Worm (Caenorhabditis elegans): ENCODE measurements around the gene sra-4.

Gene sra-4

ce11 chrII:9566045-9566444, 23.4 kb upstream of the sra-4 start:
- TF ChIP-seq tab-1 (GFP tag; IDR thresholded peaks at IDR 0.05) (peak; percentile 97), ref-1 (GFP tag; conservative IDR thresholded peaks at IDR 0.05) (peak; percentile 93), cog-1 (tag; optimal IDR thresholded peaks at IDR 0.05) (peak; percentile 61), T22C8.4 (GFP tag; IDR thresholded peaks at IDR 0.05) (peak; percentile 89), ztf-23 (GFP tag; IDR thresholded peaks at IDR 0.05) (peak; percentile 92), ztf-29 (GFP tag; IDR thresholded peaks at IDR 0.05) (peak; percentile 83), med-1 (GFP tag; optimal IDR thresholded peaks at IDR 0.05; ENCODE audit: insufficient read depth) (peak; percentile 47), klf-2 (GFP tag; conservative IDR thresholded peaks at IDR 0.05) (peak; percentile 83), flt-1 (GFP tag; IDR thresholded peaks at IDR 0.05) (peak; percentile 97)

ce11 chrII:9560895-9561294, 18.2 kb upstream of the sra-4 start:
- TF ChIP-seq flt-1 (GFP tag; IDR thresholded peaks at IDR 0.05) (no peak), ztf-23 (GFP tag; IDR thresholded peaks at IDR 0.05) (no peak), klf-2 (GFP tag; conservative IDR thresholded peaks at IDR 0.05) (no peak), ztf-29 (GFP tag; IDR thresholded peaks at IDR 0.05) (no peak), cog-1 (tag; optimal IDR thresholded peaks at IDR 0.05) (no peak), ref-1 (GFP tag; conservative IDR thresholded peaks at IDR 0.05) (no peak), med-1 (GFP tag; optimal IDR thresholded peaks at IDR 0.05; ENCODE audit: insufficient read depth) (no peak)

- TF ChIP-seq tab-1 (GFP tag; IDR thresholded peaks at IDR 0.05), result no peak
- TF ChIP-seq flt-1 (GFP tag; IDR thresholded peaks at IDR 0.05), result no peak
- TF ChIP-seq cog-1 (tag; optimal IDR thresholded peaks at IDR 0.05), result no peak
- TF ChIP-seq med-1 (GFP tag; optimal IDR thresholded peaks at IDR 0.05; ENCODE audit: insufficient read depth), result no peak
- no peak for TF ChIP-seq ztf-29 (GFP tag; IDR thresholded peaks at IDR 0.05)
- TF ChIP-seq ref-1 (GFP tag; conservative IDR thresholded peaks at IDR 0.05), result no peak
- no peak for TF ChIP-seq ztf-23 (GFP tag; IDR thresholded peaks at IDR 0.05)
- TF ChIP-seq T22C8.4 (GFP tag; IDR thresholded peaks at IDR 0.05), result no peak
- TF ChIP-seq klf-2 (GFP tag; conservative IDR thresholded peaks at IDR 0.05), result no peak
Observed at ce11 chrII:9559929-9560328, 17.2 kb upstream of the sra-4 start, which contains the start of gene F35H8.4. TSS of gene F35H8.4 (minus strand) at chrII:9560029.

- TF ChIP-seq T22C8.4 (GFP tag; IDR thresholded peaks at IDR 0.05) (no peak), klf-2 (GFP tag; conservative IDR thresholded peaks at IDR 0.05) (no peak), cog-1 (tag; optimal IDR thresholded peaks at IDR 0.05) (no peak), ref-1 (GFP tag; conservative IDR thresholded peaks at IDR 0.05) (no peak), flt-1 (GFP tag; IDR thresholded peaks at IDR 0.05) (no peak), ztf-29 (GFP tag; IDR thresholded peaks at IDR 0.05) (no peak), med-1 (GFP tag; optimal IDR thresholded peaks at IDR 0.05; ENCODE audit: insufficient read depth) (no peak), ztf-23 (GFP tag; IDR thresholded peaks at IDR 0.05) (no peak), tab-1 (GFP tag; IDR thresholded peaks at IDR 0.05) (no peak)
Observed at ce11 chrII:9558906-9559305, 16.2 kb upstream of the sra-4 start.

DNA sequence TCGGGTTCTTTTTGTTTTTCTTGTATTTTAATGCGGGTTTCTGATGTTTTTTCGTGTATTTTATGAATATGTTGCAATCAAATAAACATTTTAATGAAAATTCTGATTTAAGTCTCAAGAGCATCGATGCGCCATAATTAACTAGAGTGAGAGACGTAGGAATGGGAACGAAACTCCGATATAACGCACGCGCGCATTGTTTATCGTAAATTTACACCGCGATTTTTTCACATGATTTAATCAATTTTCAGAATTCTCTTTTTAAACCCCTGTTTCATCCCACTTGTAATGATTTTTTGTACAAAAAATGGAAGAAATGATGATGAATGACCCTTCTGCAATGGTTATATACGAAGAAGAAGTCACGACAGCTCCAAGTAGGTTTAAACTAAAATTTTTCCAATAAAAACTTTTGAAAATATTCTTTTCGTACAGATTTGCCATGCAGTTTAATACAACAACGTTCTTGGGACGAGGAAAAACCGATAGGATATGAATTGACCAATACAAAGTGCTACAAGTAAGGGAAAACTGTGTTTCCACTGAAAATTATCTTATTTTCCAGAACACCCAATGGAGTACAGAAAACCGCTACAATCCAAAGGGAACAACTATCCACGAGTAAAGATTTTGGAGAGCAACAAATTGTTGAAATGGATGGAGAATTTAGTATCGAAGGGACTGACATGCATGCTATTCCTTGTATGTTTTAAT, 14.9 kb upstream of the sra-4 start, which contains the start of gene zfp-2:
zfp-2 (plus strand) TSS at position 214 of the 714 bp plus-strand sequence.
- TF ChIP-seq med-1 (GFP tag; optimal IDR thresholded peaks at IDR 0.05; ENCODE audit: insufficient read depth), result no peak
- no peak for TF ChIP-seq tab-1 (GFP tag; IDR thresholded peaks at IDR 0.05)
- TF ChIP-seq klf-2 (GFP tag; conservative IDR thresholded peaks at IDR 0.05), result no peak
- TF ChIP-seq ztf-29 (GFP tag; IDR thresholded peaks at IDR 0.05), result no peak
- TF ChIP-seq T22C8.4 (GFP tag; IDR thresholded peaks at IDR 0.05), result no peak
- no peak for TF ChIP-seq ztf-23 (GFP tag; IDR thresholded peaks at IDR 0.05)
- TF ChIP-seq ref-1 (GFP tag; conservative IDR thresholded peaks at IDR 0.05), result no peak

DNA sequence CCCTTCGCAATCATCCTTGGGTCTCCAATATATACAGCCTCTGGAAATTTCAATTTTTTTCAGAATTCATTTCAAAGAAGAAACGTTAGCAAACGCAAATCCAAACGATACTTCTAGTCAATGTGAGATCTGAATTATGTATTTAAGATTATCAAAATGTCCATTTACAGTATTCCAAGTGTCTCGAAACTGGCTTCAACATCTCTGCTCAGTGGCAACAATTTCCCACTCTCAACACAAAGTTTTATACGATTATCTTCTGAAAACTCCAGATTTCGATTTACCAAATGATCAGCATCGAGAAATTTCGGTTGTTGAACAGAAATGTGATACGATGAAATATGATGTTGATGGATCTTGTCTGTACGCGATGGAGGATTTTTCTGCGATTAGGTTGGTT, 13.9 kb upstream of the sra-4 start:
- no peak for TF ChIP-seq klf-2 (GFP tag; conservative IDR thresholded peaks at IDR 0.05)
- TF ChIP-seq ztf-29 (GFP tag; IDR thresholded peaks at IDR 0.05), result no peak

DNA sequence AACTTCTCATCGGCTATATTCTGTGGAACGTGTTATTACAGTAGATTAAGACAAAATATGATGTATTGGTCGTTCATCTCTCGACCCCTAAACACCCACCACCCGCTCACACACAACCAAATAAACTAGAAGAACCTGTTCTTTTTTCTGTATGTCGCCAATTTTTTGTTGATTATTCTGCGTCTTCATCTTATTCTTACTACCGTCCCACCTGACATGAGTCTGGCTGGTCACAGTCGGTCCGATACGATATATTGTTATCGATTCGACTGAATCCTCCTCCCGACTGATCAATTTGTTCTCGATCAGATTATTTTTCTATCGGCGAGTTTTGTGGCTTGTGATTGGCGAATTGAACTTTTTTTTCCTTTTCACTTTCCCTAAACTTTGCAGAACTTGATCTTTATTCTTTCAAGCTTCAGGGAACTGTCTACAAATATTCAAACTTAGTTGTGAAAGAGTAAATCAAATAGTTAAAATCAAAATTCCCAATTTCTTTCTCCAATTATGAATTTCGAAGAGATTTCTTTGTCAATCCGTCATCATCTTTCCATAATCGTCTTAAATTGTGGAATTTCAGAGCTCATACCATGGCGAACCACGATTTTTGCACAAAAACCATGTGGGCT, 12.4 kb upstream of the sra-4 start, which contains the start of gene F35H8.2:
F35H8.2 (plus strand) TSS at position 579 of the 629 bp plus-strand sequence.
- TF ChIP-seq cog-1 (tag; optimal IDR thresholded peaks at IDR 0.05) (no peak), ztf-29 (GFP tag; IDR thresholded peaks at IDR 0.05) (no peak), klf-2 (GFP tag; conservative IDR thresholded peaks at IDR 0.05) (no peak), med-1 (GFP tag; optimal IDR thresholded peaks at IDR 0.05; ENCODE audit: insufficient read depth) (no peak), tab-1 (GFP tag; IDR thresholded peaks at IDR 0.05) (no peak), ztf-23 (GFP tag; IDR thresholded peaks at IDR 0.05) (no peak), flt-1 (GFP tag; IDR thresholded peaks at IDR 0.05) (no peak), ref-1 (GFP tag; conservative IDR thresholded peaks at IDR 0.05) (no peak), T22C8.4 (GFP tag; IDR thresholded peaks at IDR 0.05) (no peak)

DNA sequence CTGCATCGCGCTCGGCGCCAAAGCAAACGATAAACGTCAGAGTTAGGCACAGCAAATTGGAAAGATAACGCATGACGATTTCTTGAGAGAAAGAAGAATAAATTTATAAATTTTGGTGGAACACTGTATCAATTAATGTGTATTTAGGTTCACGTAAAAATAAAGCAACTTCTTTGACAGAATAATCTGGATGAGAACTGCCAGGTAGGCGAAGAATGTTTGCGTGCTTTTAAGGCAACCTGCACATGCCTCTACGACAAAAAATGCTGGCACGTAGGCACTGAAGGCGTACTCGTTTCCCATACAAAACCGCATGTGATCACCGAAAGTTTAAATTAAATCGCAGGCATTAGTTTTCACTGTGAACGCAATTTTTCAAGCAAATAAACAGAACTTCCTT, 10.5 kb upstream of the sra-4 start, which contains the start of gene F35H8.1:
F35H8.1 (minus strand) TSS at position 101 of the 400 bp plus-strand sequence.
- TF ChIP-seq klf-2 (GFP tag; conservative IDR thresholded peaks at IDR 0.05) (no peak), T22C8.4 (GFP tag; IDR thresholded peaks at IDR 0.05) (no peak), ztf-23 (GFP tag; IDR thresholded peaks at IDR 0.05) (no peak), ref-1 (GFP tag; conservative IDR thresholded peaks at IDR 0.05) (no peak), tab-1 (GFP tag; IDR thresholded peaks at IDR 0.05) (no peak), flt-1 (GFP tag; IDR thresholded peaks at IDR 0.05) (no peak), cog-1 (tag; optimal IDR thresholded peaks at IDR 0.05) (no peak), med-1 (GFP tag; optimal IDR thresholded peaks at IDR 0.05; ENCODE audit: insufficient read depth) (no peak)

ce11 chrII:9551536-9551935, 8.9 kb upstream of the sra-4 start, which contains the start of gene F35H8.12:
TSS of gene F35H8.12 (plus strand) at chrII:9551836.
- TF ChIP-seq T22C8.4 (GFP tag; IDR thresholded peaks at IDR 0.05) (no peak), med-1 (GFP tag; optimal IDR thresholded peaks at IDR 0.05; ENCODE audit: insufficient read depth) (no peak), klf-2 (GFP tag; conservative IDR thresholded peaks at IDR 0.05) (no peak), flt-1 (GFP tag; IDR thresholded peaks at IDR 0.05) (no peak), ztf-29 (GFP tag; IDR thresholded peaks at IDR 0.05) (no peak), ztf-23 (GFP tag; IDR thresholded peaks at IDR 0.05) (no peak)

Data from whole organism, midembryonic.